Worm (Caenorhabditis elegans) whole organism, midembryonic: ENCODE results near the gene ttr-18.

Source experiments
- T22C8.4 ChIP-seq: fragments of 200-800 bp; sonication (Bioruptor generic); IDR thresholded peaks from 2 replicates; pipeline ENCODE4 v1.3.6; 2022; ENCODE audit warnings: missing genetic modification characterization, missing compliant biosample characterization
- cog-1 ChIP-seq: sonication (generic microtip); optimal IDR thresholded peaks from 2 replicates; lab custom pipeline; 2016; ENCODE audit warnings: missing genetic modification characterization, missing compliant biosample characterization
- flt-1 ChIP-seq: fragments of 200-800 bp; sonication (Bioruptor generic); IDR thresholded peaks from 2 replicates; pipeline ENCODE4 v1.3.6; 2022; ENCODE audit warnings: missing genetic modification characterization, missing compliant biosample characterization
- klf-2 ChIP-seq: fragments of 200-800 bp; sonication (Bioruptor generic); conservative IDR thresholded peaks from 2 replicates; pipeline ENCODE4 v1.3.6; 2022; ENCODE audit warnings: missing genetic modification reagents, missing genetic modification characterization, missing compliant biosample characterization
- med-1 ChIP-seq: sonication (generic microtip); optimal IDR thresholded peaks from 2 replicates; lab custom pipeline; 2017; ENCODE audit warnings: missing genetic modification characterization, mild to moderate bottlenecking, missing compliant biosample characterization, antibody characterized with exemption, missing genetic modification reagents; ENCODE audit not compliant: insufficient read depth
- ref-1 ChIP-seq: fragments of 200-800 bp; sonication (Bioruptor generic); conservative IDR thresholded peaks from 2 replicates; pipeline ENCODE4 v1.3.6; 2022; ENCODE audit warnings: missing genetic modification reagents, missing genetic modification characterization, missing compliant biosample characterization
- tab-1 ChIP-seq: fragments of 200-800 bp; sonication (Bioruptor generic); IDR thresholded peaks from 2 replicates; pipeline ENCODE4 v1.3.6; 2022; ENCODE audit warnings: missing genetic modification characterization, missing compliant biosample characterization
- ztf-23 ChIP-seq: fragments of 200-800 bp; sonication (Bioruptor generic); IDR thresholded peaks from 2 replicates; pipeline ENCODE4 v1.3.6; 2022; ENCODE audit warnings: missing genetic modification reagents, missing genetic modification characterization, missing compliant biosample characterization
- ztf-29 ChIP-seq: fragments of 200-800 bp; sonication (Bioruptor generic); IDR thresholded peaks from 2 replicates; pipeline ENCODE4 v1.3.6; 2022; ENCODE audit warnings: missing genetic modification reagents, missing genetic modification characterization, missing compliant biosample characterization

Gene ttr-18

DNA sequence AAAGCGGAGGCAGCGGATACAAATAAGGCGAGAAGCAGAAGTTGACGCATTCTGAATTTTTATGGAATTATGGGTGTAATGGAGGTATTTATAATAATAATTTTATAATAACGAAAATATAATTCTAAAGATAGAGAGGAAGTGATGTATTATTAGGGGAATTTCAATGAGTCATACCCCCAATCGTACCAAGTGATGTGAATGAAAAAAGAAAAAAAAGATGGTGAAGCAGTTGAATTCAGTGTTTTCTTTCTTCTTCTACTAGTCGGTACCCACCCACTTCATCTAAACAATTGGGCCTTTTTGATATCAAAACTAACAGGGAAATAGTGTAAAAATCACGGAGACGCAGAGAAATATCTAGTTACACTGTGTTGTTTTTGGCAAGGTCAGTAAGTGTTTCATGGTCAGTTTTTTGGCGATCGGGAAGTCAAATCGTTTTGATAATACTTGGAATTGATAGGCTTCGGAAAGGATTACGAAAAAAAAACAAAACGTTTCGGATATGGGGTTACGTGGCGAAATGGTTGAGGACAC, at the start of gene ttr-18:
Gene ttr-18 (minus strand): TSS at position 51 of the 537 bp plus-strand sequence.
- no peak for TF ChIP-seq klf-2 (GFP tag; lab: Robert Waterston, UW)
- TF ChIP-seq flt-1 (GFP tag; lab: Robert Waterston, UW), result no peak
- TF ChIP-seq ztf-29, result no peak
- no peak for TF ChIP-seq T22C8.4 (GFP tag; lab: Robert Waterston, UW)
- no peak for TF ChIP-seq tab-1 (GFP tag; lab: Robert Waterston, UW)
- TF ChIP-seq med-1 (GFP tag; lab: Kevin White, UChicago), result no peak
- no peak for TF ChIP-seq ref-1

DNA sequence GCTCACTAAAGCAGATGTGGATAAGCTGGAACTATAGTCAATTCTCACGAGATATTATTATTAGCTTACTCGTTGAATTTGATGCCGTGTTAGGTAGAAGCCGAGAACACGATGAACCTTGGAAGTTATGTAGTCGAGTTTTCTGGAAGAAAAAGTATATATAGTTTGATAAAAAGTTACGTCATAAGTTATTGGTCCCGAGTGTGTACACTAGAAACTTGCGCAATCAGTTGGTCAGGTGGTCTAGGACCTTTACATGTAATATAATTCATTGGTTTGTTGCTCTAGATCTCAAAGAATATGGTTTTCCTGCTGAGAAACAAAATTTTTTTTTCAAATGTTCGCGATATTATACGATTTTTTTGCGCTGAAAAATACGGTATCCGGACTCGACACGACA, 49.4 kb upstream of the ttr-18 start:
- TF ChIP-seq ztf-29 (no peak), ref-1 (no peak), med-1 (GFP tag; lab: Kevin White, UChicago) (no peak), klf-2 (GFP tag; lab: Robert Waterston, UW) (no peak), flt-1 (GFP tag; lab: Robert Waterston, UW) (no peak), ztf-23 (GFP tag; lab: Robert Waterston, UW) (no peak), cog-1 (tag; lab: Kevin White, UChicago) (no peak)

DNA sequence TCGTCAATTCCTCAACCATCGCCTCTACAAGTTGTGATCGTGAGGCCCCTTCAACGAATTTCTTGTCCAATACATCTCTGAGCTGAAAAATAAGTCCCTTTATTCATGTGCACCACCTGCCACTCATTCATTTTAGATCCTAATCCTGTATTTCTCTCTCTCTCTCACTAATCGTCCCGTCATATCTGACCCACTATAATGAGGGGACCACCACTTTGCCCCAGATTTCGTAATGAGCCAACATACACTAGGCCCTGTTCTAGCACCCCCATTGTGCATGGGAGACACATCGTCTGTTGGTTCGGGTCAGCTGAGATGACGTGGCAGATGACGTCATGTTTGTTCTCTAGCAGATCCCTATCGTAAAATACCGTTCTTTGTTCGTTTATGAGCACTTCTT, 48.9 kb upstream of the ttr-18 start:
- TF ChIP-seq med-1 (GFP tag; lab: Kevin White, UChicago) (no peak), klf-2 (GFP tag; lab: Robert Waterston, UW) (no peak), flt-1 (GFP tag; lab: Robert Waterston, UW) (peak; percentile 71), T22C8.4 (GFP tag; lab: Robert Waterston, UW) (no peak), ztf-29 (no peak)

DNA sequence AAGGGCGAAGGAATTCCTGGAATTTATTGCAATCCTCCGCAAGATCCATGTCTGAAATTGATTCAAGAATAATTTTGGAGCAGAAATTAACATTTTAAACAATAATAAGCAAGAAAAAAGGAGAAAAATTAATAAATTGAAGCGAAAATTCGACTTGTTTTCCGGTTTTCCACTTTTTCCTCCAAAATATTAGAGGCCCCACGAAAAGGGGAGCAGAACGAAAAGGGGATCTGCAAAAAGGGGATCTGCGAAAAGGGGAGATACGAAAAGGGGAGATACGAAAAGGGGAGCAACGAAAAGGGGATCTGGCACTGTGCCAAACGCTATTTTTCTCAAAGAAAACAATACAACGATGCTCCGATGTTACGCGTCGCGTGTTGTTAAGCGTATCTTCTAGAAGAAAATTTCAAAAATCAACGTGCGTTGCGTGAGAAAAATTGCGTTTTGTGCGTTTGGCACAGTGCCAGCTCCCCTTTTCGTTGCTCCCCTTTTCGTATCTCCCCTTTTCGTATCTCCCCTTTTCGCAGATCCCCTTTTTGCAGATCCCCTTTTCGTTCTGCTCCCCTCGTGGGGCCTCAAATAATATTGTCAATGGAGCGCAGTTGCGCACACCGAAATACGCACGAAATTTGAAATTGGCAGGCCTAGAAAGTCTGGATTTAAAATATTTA, 48.0 kb upstream of the ttr-18 start, which contains the start of gene Y62F5A.12:
Gene Y62F5A.12 (minus strand): TSS at position 51 of the 671 bp plus-strand sequence.
- TF ChIP-seq ref-1, result peak; percentile 56
- peak; percentile 64 for TF ChIP-seq cog-1 (tag; lab: Kevin White, UChicago)
- peak; percentile 57; the same call in 1 of the 2 replicates for TF ChIP-seq ztf-29
- TF ChIP-seq flt-1 (GFP tag; lab: Robert Waterston, UW), result peak; percentile 88
- peak; percentile 86 for TF ChIP-seq tab-1 (GFP tag; lab: Robert Waterston, UW)
- TF ChIP-seq ztf-23 (GFP tag; lab: Robert Waterston, UW), result peak; percentile 92
- TF ChIP-seq klf-2 (GFP tag; lab: Robert Waterston, UW), result peak; percentile 94
- peak; percentile 73 for TF ChIP-seq T22C8.4 (GFP tag; lab: Robert Waterston, UW)

DNA sequence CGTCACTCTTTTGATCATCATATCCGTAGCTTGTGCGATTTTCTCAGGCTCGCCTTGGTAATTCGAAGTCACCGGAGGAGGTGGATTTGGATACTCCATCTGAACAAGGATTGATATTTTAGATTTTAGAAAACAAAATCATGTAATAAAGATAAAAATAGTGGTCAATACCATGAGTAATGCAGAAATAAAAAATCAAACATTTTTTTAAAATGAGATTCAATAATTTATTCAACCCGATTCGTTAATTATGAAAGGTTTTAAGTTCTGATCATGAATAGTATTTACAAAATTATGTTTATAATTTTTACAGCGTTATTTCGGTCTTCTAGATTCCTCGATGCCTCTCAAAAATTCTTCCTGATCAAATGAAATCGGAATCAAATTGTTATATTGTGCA, 47.2 kb upstream of the ttr-18 start, which contains the start of gene mdt-8:
Gene mdt-8 (minus strand): TSS at position 101 of the 400 bp plus-strand sequence.
- TF ChIP-seq ztf-23 (GFP tag; lab: Robert Waterston, UW), result no peak

DNA sequence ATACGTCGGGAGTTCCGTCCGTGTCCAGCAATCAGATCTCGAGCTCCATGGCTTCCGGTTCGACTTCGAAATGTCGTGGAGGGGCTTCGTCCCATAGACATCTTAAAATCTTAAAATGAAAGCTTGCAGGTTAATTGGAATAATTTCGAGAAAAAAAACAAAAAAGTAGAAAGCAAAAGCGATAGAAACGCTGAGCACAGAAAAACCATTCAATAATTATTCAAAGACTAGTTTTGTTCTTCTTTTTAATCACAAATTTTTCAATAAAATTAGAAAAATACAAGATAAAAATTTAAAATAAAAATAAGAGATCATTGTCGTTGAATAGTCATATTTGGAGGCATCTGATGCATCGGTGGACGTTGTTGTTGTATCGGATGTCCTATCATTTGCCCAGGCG, 40.4 kb upstream of the ttr-18 start, which contains the start of gene age-1:
Gene age-1 (minus strand): TSS at position 101 of the 400 bp plus-strand sequence.
- no peak for TF ChIP-seq ztf-29
- TF ChIP-seq ref-1, result no peak
- TF ChIP-seq med-1 (GFP tag; lab: Kevin White, UChicago), result no peak
- no peak for TF ChIP-seq T22C8.4 (GFP tag; lab: Robert Waterston, UW)
- no peak for TF ChIP-seq cog-1 (tag; lab: Kevin White, UChicago)
- TF ChIP-seq ztf-23 (GFP tag; lab: Robert Waterston, UW), result no peak
- TF ChIP-seq flt-1 (GFP tag; lab: Robert Waterston, UW), result no peak
- no peak for TF ChIP-seq tab-1 (GFP tag; lab: Robert Waterston, UW)
- no peak for TF ChIP-seq klf-2 (GFP tag; lab: Robert Waterston, UW)

DNA sequence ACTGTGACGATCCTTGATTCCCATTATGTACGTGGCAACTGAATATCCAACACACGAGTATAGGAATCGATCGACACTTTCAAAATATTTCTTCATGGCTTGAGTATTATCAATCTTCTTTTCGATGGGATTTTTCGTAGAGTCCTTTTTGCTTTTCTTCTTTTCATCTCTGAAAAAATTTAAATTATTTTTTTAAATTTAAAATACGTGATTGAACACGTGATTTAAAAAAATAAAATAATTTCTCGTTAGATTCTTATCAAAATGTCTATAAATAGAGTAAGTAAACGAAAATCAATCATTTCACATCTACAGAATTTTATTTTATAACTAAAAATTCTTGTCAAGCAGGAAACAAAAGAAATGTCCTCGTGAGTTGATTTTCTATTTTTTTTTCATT, 34.8 kb upstream of the ttr-18 start, which contains the start of gene Y62F5A.10:
Gene Y62F5A.10 (plus strand): TSS at position 301 of the 400 bp plus-strand sequence.
- TF ChIP-seq ztf-29 (no peak), flt-1 (GFP tag; lab: Robert Waterston, UW) (no peak), cog-1 (tag; lab: Kevin White, UChicago) (no peak), ref-1 (no peak), med-1 (GFP tag; lab: Kevin White, UChicago) (no peak), T22C8.4 (GFP tag; lab: Robert Waterston, UW) (no peak), ztf-23 (GFP tag; lab: Robert Waterston, UW) (no peak), klf-2 (GFP tag; lab: Robert Waterston, UW) (no peak), tab-1 (GFP tag; lab: Robert Waterston, UW) (no peak)

DNA sequence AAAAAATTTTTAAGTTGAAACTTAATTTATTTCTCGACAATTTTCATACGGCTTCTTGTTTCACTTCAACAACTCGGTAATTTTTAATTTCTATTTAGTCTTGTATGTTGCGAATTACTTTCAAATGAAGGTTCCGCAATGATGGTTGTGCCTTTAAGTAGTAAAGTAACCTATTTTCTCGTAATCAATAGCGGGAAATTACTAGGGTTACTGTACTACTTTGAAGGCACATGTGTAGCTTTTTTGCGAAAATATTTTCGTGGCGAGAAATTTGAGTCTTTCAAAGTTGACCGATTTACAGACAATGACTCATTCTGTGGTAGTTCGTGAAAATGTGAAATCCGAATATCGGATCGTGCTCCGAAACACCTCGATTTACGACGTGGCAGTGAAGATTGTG, 31.6 kb upstream of the ttr-18 start, which contains the start of gene B0334.10:
Gene B0334.10 (plus strand): TSS at position 301 of the 400 bp plus-strand sequence.
- no peak for TF ChIP-seq klf-2 (GFP tag; lab: Robert Waterston, UW)
- TF ChIP-seq T22C8.4 (GFP tag; lab: Robert Waterston, UW), result no peak
- TF ChIP-seq cog-1 (tag; lab: Kevin White, UChicago), result no peak
- TF ChIP-seq ztf-23 (GFP tag; lab: Robert Waterston, UW), result no peak
- no peak for TF ChIP-seq ztf-29
- TF ChIP-seq med-1 (GFP tag; lab: Kevin White, UChicago), result no peak

DNA sequence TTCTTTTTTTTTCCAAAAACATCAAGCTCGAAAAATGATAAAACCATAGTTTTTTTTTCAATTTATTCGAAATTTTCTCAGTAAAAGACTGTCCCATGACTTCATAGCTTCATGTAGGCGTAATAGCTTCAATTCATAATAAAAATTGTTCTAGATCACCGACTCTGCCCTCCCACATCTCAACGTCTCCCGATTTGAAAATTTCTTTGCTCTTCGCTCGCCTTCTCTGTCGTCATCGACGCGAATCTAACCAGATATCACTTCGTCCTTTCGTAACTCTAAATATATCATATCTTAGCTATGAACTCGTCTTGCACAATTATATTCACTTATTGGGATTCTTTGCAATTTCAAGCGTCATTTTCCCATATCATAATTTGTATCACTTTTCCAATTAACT, 28.2 kb upstream of the ttr-18 start, which contains the start of gene srh-44:
Gene srh-44 (plus strand): TSS at position 301 of the 400 bp plus-strand sequence.
- TF ChIP-seq klf-2 (GFP tag; lab: Robert Waterston, UW), result no peak
- TF ChIP-seq ztf-29, result no peak

DNA sequence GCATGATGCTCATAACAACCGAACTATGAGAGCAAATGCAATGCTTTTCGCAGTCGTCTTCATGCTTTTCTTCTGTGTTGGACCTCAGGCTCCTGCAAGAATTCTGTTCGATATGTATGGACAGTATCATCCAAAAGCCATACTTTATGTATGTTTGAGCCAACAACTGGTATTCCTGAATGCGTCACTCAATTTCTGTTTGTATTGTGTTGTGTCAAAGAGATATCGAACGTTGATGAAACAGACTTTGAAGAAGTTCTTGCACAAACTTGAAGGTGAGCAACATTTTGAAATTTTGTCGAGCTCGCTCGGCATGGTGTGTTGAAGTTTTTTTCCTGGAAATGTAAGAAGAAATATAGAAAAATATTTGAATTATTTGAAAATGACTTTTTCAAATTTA, 26.4 kb upstream of the ttr-18 start:
- TF ChIP-seq med-1 (GFP tag; lab: Kevin White, UChicago) (no peak), klf-2 (GFP tag; lab: Robert Waterston, UW) (no peak), ztf-23 (GFP tag; lab: Robert Waterston, UW) (no peak), T22C8.4 (GFP tag; lab: Robert Waterston, UW) (no peak), tab-1 (GFP tag; lab: Robert Waterston, UW) (no peak), ztf-29 (no peak), flt-1 (GFP tag; lab: Robert Waterston, UW) (no peak), ref-1 (no peak), cog-1 (tag; lab: Kevin White, UChicago) (no peak)
